Fruit fly (Drosophila melanogaster) whole organism, wandering third instar larva: Measurements from ENCODE around the gene CG14636.

Source experiments
- CrebA ChIP-seq: fragments of 200-800 bp; sonication (Bioruptor generic); optimal IDR thresholded peaks from 2 replicates; lab custom pipeline; 2016; ENCODE audit warnings: missing biosample characterization, mild to moderate bottlenecking, missing genetic modification characterization, borderline replicate concordance
- Dif ChIP-seq: fragments of 200-275, 200-300 bp; sonication (Bioruptor generic); optimal IDR thresholded peaks from 2 replicates; lab custom pipeline; 2018; ENCODE audit warnings: missing biosample characterization, missing genetic modification characterization; ENCODE audit not compliant: partially characterized antibody
- GATAd ChIP-seq: sonication (Bioruptor generic); optimal IDR thresholded peaks from 2 replicates; lab custom pipeline; 2016; ENCODE audit warnings: missing biosample characterization, missing genetic modification characterization
- Hr83 ChIP-seq: fragments of 200-300 bp; sonication (Bioruptor generic); optimal IDR thresholded peaks from 2 replicates; lab custom pipeline; 2016; ENCODE audit warnings: missing biosample characterization, mild to moderate bottlenecking, missing genetic modification characterization, moderate library complexity; ENCODE audit not compliant: poor library complexity, severe bottlenecking
- brk ChIP-seq: fragments of 200-800 bp; sonication (Bioruptor generic); optimal IDR thresholded peaks from 2 replicates; lab custom pipeline; 2016; ENCODE audit warnings: missing biosample characterization, mild to moderate bottlenecking, missing genetic modification characterization
- dmrt93B ChIP-seq: fragments of 200-800 bp; sonication (Bioruptor generic); optimal IDR thresholded peaks from 2 replicates; lab custom pipeline; 2018; ENCODE audit warnings: missing biosample characterization, mild to moderate bottlenecking, missing genetic modification characterization
- fru ChIP-seq: fragments of 200-800 bp; sonication (Bioruptor generic); optimal IDR thresholded peaks from 3 replicates; lab custom pipeline; 2016; ENCODE audit warnings: missing biosample characterization, mild to moderate bottlenecking, missing genetic modification characterization
- pan ChIP-seq: fragments of >200 bp; optimal IDR thresholded peaks from 2 replicates; lab custom pipeline; 2017
- usp ChIP-seq: fragments of >200 bp; optimal IDR thresholded peaks from 2 replicates; lab custom pipeline; 2017; ENCODE audit warnings: missing biosample characterization, missing genetic modification characterization

- TF ChIP-seq fru (no peak), brk (no peak), GATAd (no peak), Hr83 (no peak), CrebA (GFP tag; lab: Kevin White, UChicago) (no peak), dmrt93B (GFP tag; lab: Kevin White, UChicago) (no peak), pan (no peak), usp (GFP tag; lab: Kevin White, UChicago) (no peak), Dif (no peak)
Observed at dm6 chr3R:4190160-4190559, 25.0 kb downstream of the CG14636 start, which contains the start of gene Dsk.
